Worm (Caenorhabditis elegans): ENCODE measurements around the gene K08E5.6.

K08E5.6 gene

DNA sequence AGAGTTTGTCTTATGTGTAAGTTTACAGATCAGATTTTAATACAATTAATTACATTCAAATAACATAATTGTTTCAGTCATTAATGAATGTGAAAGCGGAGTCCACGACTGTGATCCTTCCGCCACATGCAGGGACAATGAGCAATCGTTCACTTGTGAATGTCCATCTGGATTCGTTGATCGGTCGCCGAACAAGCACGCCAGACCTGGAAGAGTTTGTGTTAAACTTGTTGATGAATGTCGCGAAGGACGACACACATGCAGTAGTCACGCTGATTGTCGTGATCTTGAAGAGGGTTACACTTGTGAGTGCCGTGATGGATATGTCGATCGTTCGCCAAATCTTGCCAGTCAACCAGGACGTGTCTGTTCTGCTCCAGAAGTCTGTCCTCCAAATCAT, 37.7 kb downstream of the K08E5.6 start:
- TF ChIP-seq nhr-11 (tag; optimal IDR thresholded peaks at IDR 0.05) (no peak), unc-39 (tag; optimal IDR thresholded peaks at IDR 0.05) (no peak), ama-1 (optimal IDR thresholded peaks at IDR 0.05) (no peak), fkh-10 (GFP tag; optimal IDR thresholded peaks at IDR 0.05) (no peak), lsy-12 (tag; optimal IDR thresholded peaks at IDR 0.05) (no peak), nhr-67 (tag; optimal IDR thresholded peaks at IDR 0.05) (no peak), nhr-43 (tag; optimal IDR thresholded peaks at IDR 0.05; ENCODE audit: poor library complexity, severe bottlenecking) (no peak), daf-12 (tag; optimal IDR thresholded peaks at IDR 0.05) (no peak), mml-1 (tag; optimal IDR thresholded peaks at IDR 0.05) (no peak), egl-27 (tag; optimal IDR thresholded peaks at IDR 0.05) (no peak), aly-2 (tag; optimal IDR thresholded peaks at IDR 0.05) (no peak), eor-1 (tag; optimal IDR thresholded peaks at IDR 0.05) (no peak), egl-5 (tag; optimal IDR thresholded peaks at IDR 0.05) (no peak), nhr-28 (tag; optimal IDR thresholded peaks at IDR 0.05) (no peak), snpc-4 (tag; optimal IDR thresholded peaks at IDR 0.05) (no peak), tbx-2 (tag; optimal IDR thresholded peaks at IDR 0.05) (no peak)

DNA sequence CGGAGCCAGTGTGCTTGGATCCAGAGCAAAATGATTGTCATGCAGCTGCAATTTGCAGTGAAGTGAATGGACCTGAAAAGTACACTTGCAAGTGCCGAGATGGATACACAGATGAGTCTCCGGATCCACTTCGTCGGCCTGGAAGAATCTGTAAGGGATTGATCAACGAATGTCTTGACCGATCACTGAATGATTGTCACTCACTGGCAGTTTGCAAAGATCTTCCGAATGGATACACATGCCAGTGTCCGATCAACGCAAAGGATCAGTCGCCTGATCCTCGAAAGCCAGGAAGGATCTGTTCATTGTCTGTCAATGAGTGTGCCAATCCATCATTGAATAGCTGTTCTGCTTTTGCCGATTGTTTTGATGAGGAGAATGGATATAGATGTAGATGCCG, 38.6 kb downstream of the K08E5.6 start:
- TF ChIP-seq ama-1 (optimal IDR thresholded peaks at IDR 0.05), result no peak

DNA sequence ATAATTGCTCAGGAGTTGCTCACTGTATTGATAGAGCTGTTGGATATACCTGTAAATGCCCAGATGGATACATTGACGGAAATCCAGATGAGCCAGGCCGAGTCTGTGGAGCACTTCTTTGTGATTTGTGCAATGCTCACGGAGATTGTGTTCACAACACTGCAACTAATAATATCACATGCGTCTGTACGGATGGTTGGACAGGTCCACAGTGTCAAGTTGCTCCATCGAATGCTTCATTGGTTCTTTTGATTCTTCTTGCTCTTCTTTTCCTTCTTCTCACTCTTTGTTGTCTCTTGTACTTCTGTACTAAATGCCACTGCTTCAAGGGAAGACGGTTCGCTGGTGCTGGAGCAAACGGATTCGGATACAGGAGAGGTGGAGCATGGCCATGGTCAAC, 41.0 kb downstream of the K08E5.6 start:
- TF ChIP-seq lsy-12 (tag; optimal IDR thresholded peaks at IDR 0.05), result no peak
- TF ChIP-seq nhr-76 (tag; optimal IDR thresholded peaks at IDR 0.05), result no peak
- no peak for TF ChIP-seq mdl-1 (tag; optimal IDR thresholded peaks at IDR 0.05)
- no peak for TF ChIP-seq fkh-10 (GFP tag; optimal IDR thresholded peaks at IDR 0.05)

DNA sequence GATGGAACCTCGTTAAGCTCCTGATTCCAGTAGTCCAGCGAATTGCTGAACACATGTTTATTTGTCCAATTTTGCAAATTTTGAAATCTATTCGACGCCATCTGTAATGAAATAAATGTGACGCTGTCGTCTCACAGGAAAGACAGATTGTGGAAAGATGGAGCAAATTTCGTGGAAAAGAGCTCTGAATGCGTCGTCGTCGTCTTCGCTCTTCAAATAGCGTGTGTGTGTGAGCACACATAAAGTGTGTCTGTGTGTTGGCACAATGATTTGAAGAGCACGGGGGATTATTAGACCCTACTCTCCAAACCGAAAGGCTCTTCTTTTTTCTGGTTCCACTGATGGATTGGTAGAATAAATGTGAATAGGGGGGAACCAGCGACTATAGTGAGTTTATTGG, 45.3 kb downstream of the K08E5.6 start, which contains the start of gene unc-47:
unc-47 (minus strand) TSS at position 101 of the 400 bp plus-strand sequence.
- TF ChIP-seq ztf-4 (tag; optimal IDR thresholded peaks at IDR 0.05) (no peak), sea-2 (GFP tag; optimal IDR thresholded peaks at IDR 0.05) (no peak), elt-3 (tag; optimal IDR thresholded peaks at IDR 0.05) (no peak), fkh-2 (tag; optimal IDR thresholded peaks at IDR 0.05) (no peak), nhr-76 (tag; optimal IDR thresholded peaks at IDR 0.05) (no peak), lin-39 (tag; optimal IDR thresholded peaks at IDR 0.05) (peak; percentile 35), hmg-11 (tag; optimal IDR thresholded peaks at IDR 0.05) (no peak)

DNA sequence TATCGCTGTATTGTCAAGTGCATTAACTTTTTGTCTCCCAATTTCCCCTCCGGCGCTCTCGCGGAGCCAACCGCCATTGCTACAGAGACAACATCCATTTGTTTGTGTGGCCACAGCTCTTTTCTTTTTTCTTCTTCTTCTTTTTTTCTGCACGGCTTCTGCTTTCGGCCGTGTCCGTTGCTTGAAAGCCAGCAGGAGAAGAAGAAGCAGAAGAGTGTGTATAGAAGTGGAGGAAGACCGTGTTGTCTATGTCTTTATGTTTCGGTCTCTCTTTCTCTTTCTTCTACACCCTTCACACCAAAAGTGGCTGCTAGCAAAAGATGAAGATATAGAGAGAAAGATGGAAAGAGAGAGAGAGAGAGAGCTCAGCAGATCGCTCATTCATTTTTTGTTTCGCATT, 47.0 kb downstream of the K08E5.6 start:
- TF ChIP-seq aly-2 (tag; optimal IDR thresholded peaks at IDR 0.05) (no peak), lin-39 (tag; optimal IDR thresholded peaks at IDR 0.05) (peak; percentile 50), nhr-43 (tag; optimal IDR thresholded peaks at IDR 0.05; ENCODE audit: poor library complexity, severe bottlenecking) (no peak), pha-4 (tag; optimal IDR thresholded peaks at IDR 0.05) (no peak), zag-1 (tag; optimal IDR thresholded peaks at IDR 0.05) (no peak), nhr-25 (tag; optimal IDR thresholded peaks at IDR 0.05) (no peak), hmg-11 (tag; optimal IDR thresholded peaks at IDR 0.05) (peak; percentile 37), pqm-1 (tag; optimal IDR thresholded peaks at IDR 0.05) (no peak), nfya-1 (tag; optimal IDR thresholded peaks at IDR 0.05; ENCODE audit: insufficient read depth) (peak; percentile 66), nhr-76 (tag; optimal IDR thresholded peaks at IDR 0.05) (no peak), lin-15B (tag; optimal IDR thresholded peaks at IDR 0.05) (peak; percentile 19), jun-1 (tag; optimal IDR thresholded peaks at IDR 0.05) (no peak), nhr-11 (tag; optimal IDR thresholded peaks at IDR 0.05) (no peak)

DNA sequence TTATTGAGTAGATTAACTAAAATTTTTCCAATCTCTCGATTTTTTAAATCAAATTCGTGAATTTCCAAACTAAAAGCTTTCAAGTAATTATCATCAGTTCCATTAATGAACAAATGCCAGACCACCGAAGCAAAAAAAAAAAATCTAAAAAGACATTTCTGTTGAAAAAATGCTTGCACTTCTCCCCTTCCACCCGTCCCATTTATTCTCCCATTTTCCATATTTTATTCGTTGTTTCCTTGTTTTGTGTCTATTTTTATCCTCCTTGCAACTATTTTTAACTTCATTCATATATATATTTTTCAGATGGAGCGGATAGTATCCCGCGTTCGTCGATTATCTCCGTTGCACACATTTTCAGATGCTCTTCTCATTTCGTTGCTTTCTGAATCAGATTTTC, 48.1 kb downstream of the K08E5.6 start, which contains the start of gene epac-1:
epac-1 (plus strand) TSS at position 301 of the 400 bp plus-strand sequence.
- TF ChIP-seq mdl-1 (tag; optimal IDR thresholded peaks at IDR 0.05) (no peak), fos-1 (tag; optimal IDR thresholded peaks at IDR 0.05) (no peak), ZK546.5 (tag; optimal IDR thresholded peaks at IDR 0.05) (no peak), nhr-28 (tag; optimal IDR thresholded peaks at IDR 0.05) (no peak), ceh-9 (tag; optimal IDR thresholded peaks at IDR 0.05) (no peak), nhr-67 (tag; optimal IDR thresholded peaks at IDR 0.05) (no peak), jun-1 (tag; optimal IDR thresholded peaks at IDR 0.05) (no peak), nhr-76 (tag; optimal IDR thresholded peaks at IDR 0.05) (no peak), nhr-25 (tag; optimal IDR thresholded peaks at IDR 0.05) (no peak), ama-1 (optimal IDR thresholded peaks at IDR 0.05) (no peak), elt-2 (tag; optimal IDR thresholded peaks at IDR 0.05) (no peak), daf-12 (tag; optimal IDR thresholded peaks at IDR 0.05) (no peak), lin-15B (tag; optimal IDR thresholded peaks at IDR 0.05) (no peak), nhr-237 (tag; optimal IDR thresholded peaks at IDR 0.05) (no peak), mml-1 (tag; optimal IDR thresholded peaks at IDR 0.05) (no peak), tbx-2 (tag; optimal IDR thresholded peaks at IDR 0.05) (no peak), lsy-12 (tag; optimal IDR thresholded peaks at IDR 0.05) (no peak), zag-1 (tag; optimal IDR thresholded peaks at IDR 0.05) (no peak)

Measured in whole organism, L3 larva.